Fruit fly (Drosophila melanogaster) whole organism, pupa: Measurements from ENCODE around the gene mRpS7.

Experiments
- D1 ChIP-seq: fragments of 200-800 bp; sonication (Bioruptor generic); optimal IDR thresholded peaks from 2 replicates; lab custom pipeline; 2018; ENCODE audit warnings: missing biosample characterization, mild to moderate bottlenecking, missing genetic modification characterization, moderate library complexity
- Ets98B ChIP-seq: fragments of 200-800 bp; sonication (Bioruptor generic); IDR thresholded peaks from 2 replicates; pipeline ENCODE4 v1.3.6; 2022; ENCODE audit warnings: missing biosample characterization, missing genetic modification characterization
- Pif1B ChIP-seq: fragments of 200-800 bp; sonication (Bioruptor generic); optimal IDR thresholded peaks from 3 replicates; lab custom pipeline; 2016; ENCODE audit warnings: missing biosample characterization, missing genetic modification characterization

- TF ChIP-seq Ets98B (GFP tag; lab: Robert Waterston, UW) (no peak), D1 (tag; lab: Kevin White, UChicago) (no peak), Pif1B (GFP tag; lab: Kevin White, UChicago) (no peak)
These were observed 21.7 kb downstream of the mRpS7 start, which contains the start of the genes Ip259 and RpS27A for dm6 chr2L:10408122-10408576.
